In the genomic region with DNA sequence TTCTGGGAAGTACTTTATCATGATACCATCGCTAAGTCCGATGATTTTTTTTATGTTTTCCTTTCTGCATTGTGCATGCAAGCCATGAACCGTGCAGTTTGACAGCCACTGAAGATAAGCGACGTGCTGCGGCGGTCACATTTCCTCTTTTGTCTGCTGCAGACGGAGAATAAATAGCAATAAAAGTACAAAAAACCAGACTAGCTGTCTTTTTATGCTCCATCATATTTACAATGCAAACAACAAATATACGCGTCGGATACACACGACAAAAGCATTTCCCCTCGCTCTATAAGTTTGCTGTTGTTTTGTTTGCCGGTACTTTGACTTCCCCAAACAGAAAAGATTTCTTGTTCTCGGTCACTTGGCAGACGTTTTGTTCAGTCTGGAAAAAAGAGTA, we compare ENCODE assay signal across 1 fruit fly cellular context.
TF ChIP-seq lines count a peak whose summit lies in the region.

No protein-coding gene starts in this region.

TF ChIP-seq in whole organism, embryonic, 481 proteins besides CTCF, POLR2A, EP300 and RAD21 (continued from another document and continues in another):
- TF ChIP-seq CG14710 (tag; optimal IDR thresholded peaks at IDR 0.05; lab: Kevin White, UChicago) (peak; percentile 79), CG2202 (tag; optimal IDR thresholded peaks at IDR 0.05; lab: Kevin White, UChicago) (peak; percentile 90), CG30403 (GFP tag; optimal IDR thresholded peaks at IDR 0.05; lab: Kevin White, UChicago) (peak; percentile 10), pb (GFP tag; optimal IDR thresholded peaks at IDR 0.05; lab: Kevin White, UChicago) (peak; percentile 39), CG17385 (GFP tag; optimal IDR thresholded peaks at IDR 0.05; lab: Kevin White, UChicago) (peak; percentile 55), CG5180 (GFP tag; optimal IDR thresholded peaks at IDR 0.05; lab: Kevin White, UChicago) (peak; percentile 73), Atf-2 (GFP tag; optimal IDR thresholded peaks at IDR 0.05; lab: Kevin White, UChicago) (peak; percentile 49), esg (GFP tag; conservative IDR thresholded peaks at IDR 0.05; lab: Robert Waterston, UW) (no peak), Ets65A (GFP tag; lab: Kevin White, UChicago) (no peak), dan (GFP tag; IDR thresholded peaks at IDR 0.05; lab: Robert Waterston, UW) (no peak), Fer3 (tag; optimal IDR thresholded peaks at IDR 0.05; lab: Kevin White, UChicago) (peak; percentile 33), sob (GFP tag; IDR thresholded peaks at IDR 0.05; lab: Robert Waterston, UW) (peak; percentile 61), CG17186 (GFP tag; optimal IDR thresholded peaks at IDR 0.05; lab: Kevin White, UChicago) (peak; percentile 86), CG42726 (GFP tag; IDR thresholded peaks at IDR 0.05; lab: Robert Waterston, UW; ENCODE audit: partially characterized antibody) (no peak), seq (GFP tag; IDR thresholded peaks at IDR 0.05; lab: Robert Waterston, UW) (no peak), lilli (GFP tag; optimal IDR thresholded peaks at IDR 0.05; lab: Kevin White, UChicago) (peak; percentile 8), CG4617 (GFP tag; optimal IDR thresholded peaks at IDR 0.05; lab: Kevin White, UChicago; ENCODE audit: borderline replicate concordance) (peak; percentile 25), CG2129 (GFP tag; IDR thresholded peaks at IDR 0.05; lab: Robert Waterston, UW; ENCODE audit: partially characterized antibody) (no peak), CG8281 (tag; optimal IDR thresholded peaks at IDR 0.05; lab: Kevin White, UChicago) (peak; percentile 41), Hr3 (GFP tag; optimal IDR thresholded peaks at IDR 0.05; lab: Kevin White, UChicago) (no peak), tap (tag; optimal IDR thresholded peaks at IDR 0.05; lab: Kevin White, UChicago) (peak; percentile 51), CG2712 (tag; optimal IDR thresholded peaks at IDR 0.05; lab: Kevin White, UChicago) (peak; percentile 71), CG4328 (GFP tag; optimal IDR thresholded peaks at IDR 0.05; lab: Kevin White, UChicago) (peak; percentile 60), Sry-β (GFP tag; optimal IDR thresholded peaks at IDR 0.05; lab: Kevin White, UChicago) (peak; percentile 32), Poxn (GFP tag; IDR thresholded peaks at IDR 0.05; lab: Robert Waterston, UW) (no peak), Hmr (GFP tag; optimal IDR thresholded peaks at IDR 0.05; lab: Kevin White, UChicago) (no peak), CG12769 (tag; optimal IDR thresholded peaks at IDR 0.05; lab: Kevin White, UChicago) (peak; percentile 50), MESR4 (GFP tag; optimal IDR thresholded peaks at IDR 0.05; lab: Kevin White, UChicago) (peak; percentile 6), CG7963 (GFP tag; IDR thresholded peaks at IDR 0.05; lab: Robert Waterston, UW; ENCODE audit: partially characterized antibody) (no peak), Hmx (GFP tag; optimal IDR thresholded peaks at IDR 0.05; lab: Kevin White, UChicago) (no peak), CG11398 (GFP tag; optimal IDR thresholded peaks at IDR 0.05; lab: Kevin White, UChicago) (peak; percentile 81), inv (GFP tag; IDR thresholded peaks at IDR 0.05; lab: Robert Waterston, UW; ENCODE audit: partially characterized antibody) (no peak), so (GFP tag; IDR thresholded peaks at IDR 0.05; lab: Robert Waterston, UW) (peak; percentile 48; the same call in 1 of the 3 replicates), HLH4C (GFP tag; IDR thresholded peaks at IDR 0.05; lab: Robert Waterston, UW; ENCODE audit: partially characterized antibody) (no peak), HLHmδ (GFP tag; optimal IDR thresholded peaks at IDR 0.05; lab: Kevin White, UChicago) (peak; percentile 89), ssp (GFP tag; IDR thresholded peaks at IDR 0.05; lab: Robert Waterston, UW) (no peak), bsh (GFP tag; optimal IDR thresholded peaks at IDR 0.05; lab: Kevin White, UChicago) (peak; percentile 2 to 85), Rx (GFP tag; IDR thresholded peaks at IDR 0.05; lab: Robert Waterston, UW) (no peak; the same call in 1 of the 2 replicates), luna (GFP tag; optimal IDR thresholded peaks at IDR 0.05; lab: Kevin White, UChicago) (no peak), sim (GFP tag; IDR thresholded peaks at IDR 0.05; lab: Robert Waterston, UW) (peak; percentile 81), CG34224 (GFP tag; IDR thresholded peaks at IDR 0.05; lab: Robert Waterston, UW; ENCODE audit: partially characterized antibody) (no peak), gt (GFP tag; IDR thresholded peaks at IDR 0.05; lab: Robert Waterston, UW) (no peak), twi (tag; optimal IDR thresholded peaks at IDR 0.05; lab: Kevin White, UChicago) (peak; percentile 64), CG16815 (GFP tag; optimal IDR thresholded peaks at IDR 0.05; lab: Kevin White, UChicago) (peak; percentile 27), lmd (GFP tag; IDR thresholded peaks at IDR 0.05; lab: Robert Waterston, UW) (no peak), CG12744 (GFP tag; optimal IDR thresholded peaks at IDR 0.05; lab: Kevin White, UChicago) (peak; percentile 9), fd3F (GFP tag; optimal IDR thresholded peaks at IDR 0.05; lab: Kevin White, UChicago) (no peak), pzg (GFP tag; optimal IDR thresholded peaks at IDR 0.05; lab: Kevin White, UChicago) (no peak), CG11723 (GFP tag; optimal IDR thresholded peaks at IDR 0.05; lab: Kevin White, UChicago) (peak; percentile 67), CG14050 (GFP tag; IDR thresholded peaks at IDR 0.05; lab: Robert Waterston, UW) (peak; percentile 37; the same call in 2 of the 3 replicates), CG7745 (tag; optimal IDR thresholded peaks at IDR 0.05; lab: Kevin White, UChicago) (peak; percentile 84), gfzf (GFP tag; optimal IDR thresholded peaks at IDR 0.05; lab: Kevin White, UChicago) (no peak), CG10147 (GFP tag; optimal IDR thresholded peaks at IDR 0.05; lab: Kevin White, UChicago) (no peak), MTF-1 (GFP tag; optimal IDR thresholded peaks at IDR 0.05; lab: Kevin White, UChicago; ENCODE audit: borderline replicate concordance) (peak; percentile 91), CG18599 (GFP tag; optimal IDR thresholded peaks at IDR 0.05; lab: Kevin White, UChicago) (peak; percentile 61), Oaz (GFP tag; IDR thresholded peaks at IDR 0.05; lab: Robert Waterston, UW) (no peak), CG3281 (GFP tag; optimal IDR thresholded peaks at IDR 0.05; lab: Kevin White, UChicago) (no peak), CG15514 (GFP tag; optimal IDR thresholded peaks at IDR 0.05; lab: Kevin White, UChicago) (peak; percentile 22), insv (GFP tag; optimal IDR thresholded peaks at IDR 0.05; lab: Kevin White, UChicago) (no peak), Usf (GFP tag; optimal IDR thresholded peaks at IDR 0.05; lab: Kevin White, UChicago) (peak; percentile 12), sug (tag; optimal IDR thresholded peaks at IDR 0.05; lab: Kevin White, UChicago) (no peak), Sry-δ (GFP tag; optimal IDR thresholded peaks at IDR 0.05; lab: Kevin White, UChicago) (peak; percentile 35), danr (GFP tag; IDR thresholded peaks at IDR 0.05; lab: Robert Waterston, UW) (no peak), CG11247 (GFP tag; IDR thresholded peaks at IDR 0.05; lab: Robert Waterston, UW) (no peak), prd (optimal IDR thresholded peaks at IDR 0.05; lab: Kevin White, UChicago) (no peak), prd (GFP tag; IDR thresholded peaks at IDR 0.05; lab: Robert Waterston, UW) (peak; percentile 33; the same call in 1 of the 3 replicates), dm (GFP tag; optimal IDR thresholded peaks at IDR 0.05; lab: Kevin White, UChicago) (peak; percentile 24), kni (GFP tag; optimal IDR thresholded peaks at IDR 0.05; lab: Kevin White, UChicago) (peak; percentile 89), Chrac-16 (GFP tag; optimal IDR thresholded peaks at IDR 0.05; lab: Kevin White, UChicago) (no peak), CG7839 (tag; optimal IDR thresholded peaks at IDR 0.05; lab: Kevin White, UChicago) (peak; percentile 49), Oli (tag; optimal IDR thresholded peaks at IDR 0.05; lab: Kevin White, UChicago) (no peak), grn (GFP tag; optimal IDR thresholded peaks at IDR 0.05; lab: Kevin White, UChicago) (peak; percentile 70), sc (optimal IDR thresholded peaks at IDR 0.05; lab: Kevin White, UChicago) (no peak), sc (GFP tag; optimal IDR thresholded peaks at IDR 0.05; lab: Kevin White, UChicago) (peak; percentile 80), CG9437 (GFP tag; optimal IDR thresholded peaks at IDR 0.05; lab: Kevin White, UChicago) (no peak), HLH3B (GFP tag; IDR thresholded peaks at IDR 0.05; lab: Robert Waterston, UW) (peak; percentile 49; the same call in 1 of the 2 replicates), CG18764 (GFP tag; optimal IDR thresholded peaks at IDR 0.05; lab: Kevin White, UChicago) (peak; percentile 72), cas (GFP tag; IDR thresholded peaks at IDR 0.05; lab: Robert Waterston, UW) (no peak), Elba2 (GFP tag; optimal IDR thresholded peaks at IDR 0.05; lab: Kevin White, UChicago) (no peak), CG8924 (tag; optimal IDR thresholded peaks at IDR 0.05; lab: Kevin White, UChicago) (peak; percentile 72), Blimp-1 (GFP tag; optimal IDR thresholded peaks at IDR 0.05; lab: Kevin White, UChicago) (peak; percentile 86), bab2 (GFP tag; optimal IDR thresholded peaks at IDR 0.05; lab: Kevin White, UChicago) (peak; percentile 64), CG9797 (GFP tag; optimal IDR thresholded peaks at IDR 0.05; lab: Kevin White, UChicago) (peak; percentile 17), rib (GFP tag; IDR thresholded peaks at IDR 0.05; lab: Robert Waterston, UW) (peak; percentile 50), ranshi (GFP tag; IDR thresholded peaks at IDR 0.05; lab: Robert Waterston, UW) (peak; percentile 46; the same call in 1 of the 2 replicates), CG1647 (GFP tag; optimal IDR thresholded peaks at IDR 0.05; lab: Kevin White, UChicago) (peak; percentile 60), maf-S (GFP tag; optimal IDR thresholded peaks at IDR 0.05; lab: Kevin White, UChicago) (peak; percentile 17), CG12104 (GFP tag; optimal IDR thresholded peaks at IDR 0.05; lab: Kevin White, UChicago) (peak; percentile 84), ATbp (GFP tag; optimal IDR thresholded peaks at IDR 0.05; lab: Kevin White, UChicago) (peak; percentile 95), GATAe (GFP tag; conservative IDR thresholded peaks at IDR 0.05; lab: Robert Waterston, UW) (no peak), exex (tag; optimal IDR thresholded peaks at IDR 0.05; lab: Kevin White, UChicago) (no peak), usp (GFP tag; optimal IDR thresholded peaks at IDR 0.05; lab: Kevin White, UChicago) (no peak), Awh (GFP tag; IDR thresholded peaks at IDR 0.05; lab: Robert Waterston, UW) (peak; percentile 87), gcm (GFP tag; optimal IDR thresholded peaks at IDR 0.05; lab: Kevin White, UChicago) (peak; percentile 72), Ptx1 (GFP tag; IDR thresholded peaks at IDR 0.05; lab: Robert Waterston, UW) (peak; percentile 35; the same call in 1 of the 2 replicates), HLH54F (GFP tag; optimal IDR thresholded peaks at IDR 0.05; lab: Kevin White, UChicago) (no peak), NC2α (GFP tag; optimal IDR thresholded peaks at IDR 0.05; lab: Kevin White, UChicago) (peak; percentile 89), CG10654 (GFP tag; optimal IDR thresholded peaks at IDR 0.05; lab: Kevin White, UChicago) (peak; percentile 57), Mrtf (GFP tag; IDR thresholded peaks at IDR 0.05; lab: Robert Waterston, UW) (no peak), pum (GFP tag; optimal IDR thresholded peaks at IDR 0.05; lab: Kevin White, UChicago) (peak; percentile 62), CG15073 (GFP tag; optimal IDR thresholded peaks at IDR 0.05; lab: Kevin White, UChicago) (no peak), CG8765 (GFP tag; IDR thresholded peaks at IDR 0.05; lab: Robert Waterston, UW) (no peak), Sin3A (optimal IDR thresholded peaks at IDR 0.05; lab: Kevin White, UChicago) (no peak), ci (GFP tag; IDR thresholded peaks at IDR 0.05; lab: Robert Waterston, UW) (peak; percentile 92), Six4 (GFP tag; optimal IDR thresholded peaks at IDR 0.05; lab: Kevin White, UChicago) (peak; percentile 48), E2f1 (GFP tag; IDR thresholded peaks at IDR 0.05; lab: Robert Waterston, UW) (peak; percentile 19; the same call in 1 of the 2 replicates), CG1792 (GFP tag; optimal IDR thresholded peaks at IDR 0.05; lab: Kevin White, UChicago) (peak; percentile 71), knrl (GFP tag; IDR thresholded peaks at IDR 0.05; lab: Robert Waterston, UW; ENCODE audit: partially characterized antibody) (no peak), sima (GFP tag; optimal IDR thresholded peaks at IDR 0.05; lab: Kevin White, UChicago) (peak; percentile 13), wor (GFP tag; IDR thresholded peaks at IDR 0.05; lab: Robert Waterston, UW) (0 out of 2 replicates have a peak, but pooled peaks have one; percentile 22), Sox100B (GFP tag; optimal IDR thresholded peaks at IDR 0.05; lab: Kevin White, UChicago) (peak; percentile 70), Pdp1 (GFP tag; optimal IDR thresholded peaks at IDR 0.05; lab: Kevin White, UChicago) (peak; percentile 44 to 63), yki (optimal IDR thresholded peaks at IDR 0.05; lab: Kevin White, UChicago) (no peak), mirr (GFP tag; optimal IDR thresholded peaks at IDR 0.05; lab: Kevin White, UChicago) (no peak), CG4707 (GFP tag; optimal IDR thresholded peaks at IDR 0.05; lab: Kevin White, UChicago) (peak; percentile 87), amos (GFP tag; IDR thresholded peaks at IDR 0.05; lab: Robert Waterston, UW; ENCODE audit: partially characterized antibody) (no peak), CG31224 (GFP tag; IDR thresholded peaks at IDR 0.05; lab: Robert Waterston, UW) (no peak), Sox102F (GFP tag; optimal IDR thresholded peaks at IDR 0.05; lab: Kevin White, UChicago) (peak; percentile 73), CG10565 (GFP tag; optimal IDR thresholded peaks at IDR 0.05; lab: Kevin White, UChicago) (no peak), CG15011 (GFP tag; optimal IDR thresholded peaks at IDR 0.05; lab: Kevin White, UChicago) (peak; percentile 53), slou (GFP tag; optimal IDR thresholded peaks at IDR 0.05; lab: Kevin White, UChicago) (peak; percentile 13), cg (GFP tag; optimal IDR thresholded peaks at IDR 0.05; lab: Kevin White, UChicago) (no peak), CG14441 (GFP tag; IDR thresholded peaks at IDR 0.05; lab: Robert Waterston, UW) (no peak), CG3847 (GFP tag; IDR thresholded peaks at IDR 0.05; lab: Robert Waterston, UW) (no peak), z (GFP tag; IDR thresholded peaks at IDR 0.05; lab: Robert Waterston, UW) (peak; percentile 47; the same call in 1 of the 3 replicates), Hr78 (GFP tag; optimal IDR thresholded peaks at IDR 0.05; lab: Kevin White, UChicago) (peak in 1 of 2 experiments; percentile 30), CG3065 (GFP tag; optimal IDR thresholded peaks at IDR 0.05; lab: Kevin White, UChicago) (peak; percentile 72)
